Worm (Caenorhabditis elegans): Measurements from ENCODE around the gene C18E9.9.

DNA sequence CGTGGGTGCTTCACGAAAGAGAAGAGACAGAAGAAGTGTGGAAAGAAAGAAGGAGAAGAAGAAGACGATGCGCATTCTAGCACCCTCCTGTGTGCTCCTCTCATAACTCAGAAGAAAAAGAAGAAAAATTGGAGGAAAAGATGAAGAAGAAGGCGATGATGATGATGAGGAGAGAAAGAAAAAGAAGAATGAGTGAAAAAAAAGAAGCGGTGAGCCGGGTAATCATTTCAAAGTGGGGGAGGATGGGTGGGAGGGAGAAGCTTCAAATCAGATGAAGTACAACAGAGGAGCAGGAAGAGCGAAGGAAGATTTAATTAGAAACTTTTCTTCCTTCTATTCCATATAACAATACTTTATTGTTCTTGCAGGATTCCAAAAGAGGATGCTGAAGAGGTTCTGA is 21.4 kb upstream of the C18E9.9 start:
- TF ChIP-seq R02D3.7 (tag; optimal IDR thresholded peaks at IDR 0.05) (no peak), ceh-82 (tag; optimal IDR thresholded peaks at IDR 0.05) (no peak), fos-1 (tag; optimal IDR thresholded peaks at IDR 0.05) (no peak), peb-1 (tag; optimal IDR thresholded peaks at IDR 0.05) (no peak), nhr-12 (tag; optimal IDR thresholded peaks at IDR 0.05) (no peak), blmp-1 (tag; optimal IDR thresholded peaks at IDR 0.05; ENCODE audit: insufficient read depth) (no peak), aly-2 (tag; optimal IDR thresholded peaks at IDR 0.05) (no peak), unc-62 (GFP tag; optimal IDR thresholded peaks at IDR 0.05) (no peak)

Measured in whole organism, L2 larva.